Fruit fly (Drosophila melanogaster) whole organism, embryonic: ENCODE results near the gene mon2.
A peak's percentile ranks its signal among the peaks of the same experiment; 100 is the strongest.

Source experiments
- Adf1 ChIP-seq: fragments of 200-800 bp; sonication (Bioruptor generic); IDR thresholded peaks from 2 replicates; pipeline ENCODE4 v1.3.6; 2022; ENCODE audit warnings: missing biosample characterization, missing genetic modification characterization
- CG10147 ChIP-seq: fragments of 200-800 bp; sonication (Bioruptor generic); optimal IDR thresholded peaks from 2 replicates; lab custom pipeline; 2019; ENCODE audit warnings: missing biosample characterization, mild to moderate bottlenecking, missing genetic modification characterization, moderate library complexity
- CG10274 ChIP-seq: fragments of 200-800 bp; sonication (Bioruptor generic); optimal IDR thresholded peaks from 3 replicates; lab custom pipeline; 2017; ENCODE audit warnings: missing biosample characterization, mild to moderate bottlenecking, missing genetic modification characterization
- CG11085 ChIP-seq: fragments of 200-800 bp; sonication (Bioruptor generic); IDR thresholded peaks from 2 replicates; pipeline ENCODE4 v1.3.6; 2022; ENCODE audit warnings: missing biosample characterization, missing genetic modification characterization
- CG13775 ChIP-seq: fragments of 200-800 bp; sonication (Bioruptor generic); optimal IDR thresholded peaks from 3 replicates; lab custom pipeline; 2017; ENCODE audit warnings: missing biosample characterization, mild to moderate bottlenecking, missing genetic modification characterization
- CG14667 ChIP-seq: fragments of 200-800 bp; sonication (Bioruptor generic); IDR thresholded peaks from 2 replicates; pipeline ENCODE4 v1.3.6; 2022; ENCODE audit warnings: missing biosample characterization, missing genetic modification characterization
- CG1529 ChIP-seq: fragments of 200-800 bp; sonication (Bioruptor generic); optimal IDR thresholded peaks from 3 replicates; lab custom pipeline; 2018; ENCODE audit warnings: missing biosample characterization, missing genetic modification characterization
- CG17186 ChIP-seq: fragments of 200-800 bp; sonication (Bioruptor generic); optimal IDR thresholded peaks from 3 replicates; lab custom pipeline; 2017; ENCODE audit warnings: missing biosample characterization, missing genetic modification reagents, missing genetic modification characterization
- CG17361 ChIP-seq: fragments of 200-800 bp; sonication (Bioruptor generic); IDR thresholded peaks from 3 replicates; pipeline ENCODE4 v1.3.6; 2022; ENCODE audit warnings: missing biosample characterization, missing genetic modification characterization
- CG17612 ChIP-seq: fragments of 200-800 bp; sonication (Bioruptor generic); IDR thresholded peaks from 2 replicates; pipeline ENCODE4 v1.3.6; 2022; ENCODE audit warnings: missing biosample characterization, missing genetic modification characterization
- CG1792 ChIP-seq: fragments of 200-800 bp; sonication (Bioruptor generic); optimal IDR thresholded peaks from 2 replicates; lab custom pipeline; 2016; ENCODE audit warnings: missing biosample characterization, missing genetic modification characterization
- CG1832 ChIP-seq: fragments of 200-800 bp; sonication (Bioruptor generic); optimal IDR thresholded peaks from 2 replicates; lab custom pipeline; 2017; ENCODE audit warnings: missing biosample characterization, mild to moderate bottlenecking, missing genetic modification characterization, inconsistent platforms
- CG2129 ChIP-seq: fragments of 200-800 bp; sonication (Bioruptor generic); IDR thresholded peaks from 2 replicates; pipeline ENCODE4 v1.3.6; 2022; ENCODE audit warnings: missing biosample characterization, missing genetic modification characterization; ENCODE audit not compliant: partially characterized antibody
- CG2202 ChIP-seq: fragments of 200-800 bp; sonication (Bioruptor generic); optimal IDR thresholded peaks from 2 replicates; lab custom pipeline; 2018; ENCODE audit warnings: missing biosample characterization, mild to moderate bottlenecking, missing genetic modification characterization
- CG32772 ChIP-seq: fragments of 200-800 bp; sonication (Bioruptor generic); IDR thresholded peaks from 2 replicates; pipeline ENCODE4 v1.3.6; 2022; ENCODE audit warnings: missing biosample characterization, missing genetic modification characterization
- CG33557 ChIP-seq: fragments of 200-800 bp; sonication (Bioruptor generic); optimal IDR thresholded peaks from 2 replicates; lab custom pipeline; 2019; ENCODE audit warnings: missing biosample characterization, mild to moderate bottlenecking, missing genetic modification characterization, moderate library complexity
- CG3407 ChIP-seq: fragments of 200-800 bp; sonication (Bioruptor generic); optimal IDR thresholded peaks from 2 replicates; lab custom pipeline; 2018; ENCODE audit warnings: missing biosample characterization, mild to moderate bottlenecking, missing genetic modification characterization
- CG34376 ChIP-seq: fragments of 200-800 bp; sonication (Bioruptor generic); optimal IDR thresholded peaks from 2 replicates; lab custom pipeline; 2018; ENCODE audit warnings: missing biosample characterization, mild to moderate bottlenecking, missing genetic modification characterization
- CG4282 ChIP-seq: fragments of 200-800 bp; sonication (Bioruptor generic); optimal IDR thresholded peaks from 2 replicates; lab custom pipeline; 2016; ENCODE audit warnings: missing biosample characterization, missing genetic modification characterization
- CG4617 ChIP-seq: fragments of 200-800 bp; sonication (Bioruptor generic); optimal IDR thresholded peaks from 3 replicates; lab custom pipeline; 2016; ENCODE audit warnings: missing biosample characterization, missing genetic modification characterization, borderline replicate concordance
- CG7372 ChIP-seq: fragments of 200-800 bp; sonication (Bioruptor generic); IDR thresholded peaks from 2 replicates; pipeline ENCODE4 v1.3.6; 2022; ENCODE audit warnings: missing biosample characterization, missing genetic modification characterization
- CG9215 ChIP-seq: fragments of 200-800 bp; sonication (Bioruptor generic); IDR thresholded peaks from 2 replicates; pipeline ENCODE4 v1.3.6; 2022; ENCODE audit warnings: missing biosample characterization, missing genetic modification characterization
- CG9876 ChIP-seq: fragments of 200-800 bp; sonication (Bioruptor generic); optimal IDR thresholded peaks from 2 replicates; lab custom pipeline; 2016; ENCODE audit warnings: missing biosample characterization, missing genetic modification characterization
- D ChIP-seq, 2 experiments: fragments of 200-800 bp in 1 of 2; fragments of >200 bp in 1 of 2; sonication (Bioruptor generic) in 1 of 2; optimal IDR thresholded peaks; 2 replicates in 1 of 2; 3 replicates in 1 of 2; lab custom pipeline; 2017; ENCODE audit warnings: mild to moderate bottlenecking in 1 of 2, missing biosample characterization in 1 of 2, missing genetic modification characterization in 1 of 2, missing genetic modification reagents in 1 of 2
- Dek ChIP-seq: fragments of 200-800 bp; sonication (Bioruptor generic); optimal IDR thresholded peaks from 3 replicates; lab custom pipeline; 2019; ENCODE audit warnings: missing biosample characterization, mild to moderate bottlenecking, missing genetic modification characterization, moderate library complexity
- Hand ChIP-seq: fragments of 200-800 bp; sonication (Bioruptor generic); optimal IDR thresholded peaks from 2 replicates; lab custom pipeline; 2017; ENCODE audit warnings: mild to moderate bottlenecking, missing biosample characterization, missing genetic modification reagents, missing genetic modification characterization
- Hsf ChIP-seq: fragments of 200-800 bp; sonication (Bioruptor generic); optimal IDR thresholded peaks from 3 replicates; lab custom pipeline; 2016; ENCODE audit warnings: missing biosample characterization, missing genetic modification characterization
- MESR4 ChIP-seq: fragments of 200-800 bp; sonication (Bioruptor generic); optimal IDR thresholded peaks from 2 replicates; lab custom pipeline; 2018; ENCODE audit warnings: missing biosample characterization, mild to moderate bottlenecking, missing genetic modification characterization, moderate library complexity
- Med ChIP-seq: fragments of 200-800 bp; sonication (Bioruptor generic); peaks from one replicate; lab custom pipeline; 2016; ENCODE audit warnings: missing biosample characterization, missing genetic modification characterization, mild to moderate bottlenecking, inconsistent platforms, moderate library complexity
- Neu2 ChIP-seq: fragments of 200-800 bp; sonication (Bioruptor generic); optimal IDR thresholded peaks from 3 replicates; lab custom pipeline; 2016; ENCODE audit warnings: missing biosample characterization, missing genetic modification characterization, borderline replicate concordance
- Oli ChIP-seq: fragments of 200-800 bp; sonication (Bioruptor generic); optimal IDR thresholded peaks from 2 replicates; lab custom pipeline; 2018; ENCODE audit warnings: missing biosample characterization, mild to moderate bottlenecking, missing genetic modification characterization, moderate library complexity
- Ravus ChIP-seq: fragments of 200-800 bp; sonication (Bioruptor generic); IDR thresholded peaks from 2 replicates; pipeline ENCODE4 v1.3.6; 2022; ENCODE audit warnings: missing biosample characterization, missing genetic modification characterization
- Trl ChIP-seq, 3 experiments: fragments of >200 bp in 2 of 3; fragments of 200-800 bp in 1 of 3; sonication (Bioruptor generic) in 1 of 3; optimal IDR thresholded peaks; 2 replicates in 1 of 3; 3 replicates in 2 of 3; lab custom pipeline; 2016 to 2017; ENCODE audit warnings: missing biosample characterization in 1 of 3, missing genetic modification characterization in 1 of 3
- ab ChIP-seq: fragments of 200-800 bp; sonication (Bioruptor generic); optimal IDR thresholded peaks from 2 replicates; lab custom pipeline; 2016; ENCODE audit warnings: missing biosample characterization, missing genetic modification characterization
- ap ChIP-seq: fragments of 200-800 bp; sonication (Bioruptor generic); IDR thresholded peaks from 2 replicates; pipeline ENCODE4 v1.3.6; 2022; ENCODE audit warnings: missing biosample characterization, missing genetic modification characterization
- ara ChIP-seq: fragments of 200-800 bp; sonication (Bioruptor generic); IDR thresholded peaks from 2 replicates; pipeline ENCODE4 v1.3.6; 2022; ENCODE audit warnings: missing biosample characterization, missing genetic modification characterization
- danr ChIP-seq: fragments of 200-800 bp; sonication (Bioruptor generic); IDR thresholded peaks from 2 replicates; pipeline ENCODE4 v1.3.6; 2022; ENCODE audit warnings: missing biosample characterization, missing genetic modification characterization
- dmrt99B ChIP-seq: fragments of 200-800 bp; sonication (Bioruptor generic); optimal IDR thresholded peaks from 2 replicates; lab custom pipeline; 2018; ENCODE audit warnings: missing biosample characterization, mild to moderate bottlenecking, missing genetic modification characterization, moderate library complexity
- fd102C ChIP-seq: fragments of 200-800 bp; sonication (Bioruptor generic); optimal IDR thresholded peaks from 2 replicates; lab custom pipeline; 2018; ENCODE audit warnings: missing biosample characterization, mild to moderate bottlenecking, missing genetic modification characterization, moderate library complexity
- hbn ChIP-seq: fragments of 200-800 bp; sonication (Bioruptor generic); IDR thresholded peaks from 2 replicates; pipeline ENCODE4 v1.3.6; 2022; ENCODE audit warnings: missing biosample characterization, missing genetic modification characterization; ENCODE audit not compliant: partially characterized antibody
- lbe ChIP-seq: fragments of 200-800 bp; sonication (Bioruptor generic); optimal IDR thresholded peaks from 2 replicates; lab custom pipeline; 2016; ENCODE audit warnings: missing biosample characterization, mild to moderate bottlenecking, missing genetic modification characterization
- mld ChIP-seq: fragments of 200-800 bp; sonication (Bioruptor generic); IDR thresholded peaks from 3 replicates; pipeline ENCODE4 v1.3.6; 2022; ENCODE audit warnings: missing biosample characterization, missing genetic modification characterization; ENCODE audit not compliant: partially characterized antibody
- otp ChIP-seq: fragments of 200-800 bp; sonication (Bioruptor generic); IDR thresholded peaks from 3 replicates; pipeline ENCODE4, ENCODE4 v1.3.6; 2022; ENCODE audit warnings: missing biosample characterization, missing genetic modification characterization
- pnt ChIP-seq: fragments of 200-800 bp; sonication (Bioruptor generic); optimal IDR thresholded peaks from 3 replicates; lab custom pipeline; 2016; ENCODE audit warnings: missing biosample characterization, missing genetic modification characterization
- ro ChIP-seq: fragments of 200-800 bp; sonication (Bioruptor generic); IDR thresholded peaks from 2 replicates; pipeline ENCODE4 v1.3.6; 2022; ENCODE audit warnings: missing biosample characterization, missing genetic modification characterization
- sens ChIP-seq: fragments of 200-800 bp; sonication (Bioruptor generic); peaks from one replicate; lab custom pipeline; 2016; ENCODE audit warnings: missing biosample characterization, missing genetic modification characterization
- wdn ChIP-seq: fragments of 200-800 bp; sonication (Bioruptor generic); IDR thresholded peaks from 2 replicates; pipeline ENCODE4 v1.3.6; 2022; ENCODE audit warnings: missing biosample characterization, missing genetic modification characterization
- wek ChIP-seq: fragments of 200-800 bp; sonication (Bioruptor generic); optimal IDR thresholded peaks from 3 replicates; lab custom pipeline; 2018; ENCODE audit warnings: missing biosample characterization, mild to moderate bottlenecking, missing genetic modification characterization, moderate library complexity
- zen ChIP-seq: fragments of 200-800 bp; sonication (Bioruptor generic); optimal IDR thresholded peaks from 3 replicates; lab custom pipeline; 2018; ENCODE audit warnings: missing biosample characterization, mild to moderate bottlenecking, missing genetic modification characterization, moderate library complexity

mon2 gene

DNA sequence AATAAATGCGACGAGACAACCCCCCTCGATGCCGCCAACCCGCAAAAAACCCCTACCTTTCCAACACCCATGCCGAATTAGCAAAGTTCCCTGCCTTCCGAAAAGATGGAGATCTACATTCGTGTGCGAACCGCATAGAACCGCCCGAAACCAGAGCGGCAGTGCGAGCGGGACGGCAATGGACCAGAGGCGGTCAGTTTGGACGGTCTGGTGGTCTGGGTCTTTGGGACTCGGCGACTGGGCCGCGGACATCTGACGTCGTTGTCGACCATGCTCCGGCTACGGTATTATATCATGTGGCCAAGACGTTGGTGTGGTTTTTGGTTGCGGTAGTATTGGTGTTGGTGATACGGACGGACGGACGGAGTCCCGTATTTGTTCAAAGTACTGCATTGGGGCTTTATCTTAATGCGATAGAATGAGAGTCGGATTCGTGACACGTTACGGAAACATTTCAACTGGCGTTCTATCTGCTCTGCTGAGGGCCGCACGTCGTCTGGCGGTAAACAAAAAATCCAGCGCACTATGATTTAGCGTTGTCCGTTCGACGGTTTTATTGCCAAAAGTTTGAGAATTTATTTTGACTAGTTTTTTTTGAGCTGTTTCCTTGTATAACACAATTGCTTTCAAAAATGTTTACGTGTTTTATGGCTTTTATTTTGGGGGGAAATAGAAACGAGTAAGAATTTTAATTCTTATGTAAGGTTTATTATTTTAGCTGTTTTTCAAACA is 36.9 kb downstream of the mon2 start (continued):
- TF ChIP-seq Ravus (GFP tag; lab: Robert Waterston, UW) (no peak), wek (GFP tag; lab: Kevin White, UChicago) (no peak), ab (GFP tag; lab: Kevin White, UChicago) (no peak), Neu2 (GFP tag; lab: Kevin White, UChicago) (no peak), CG11085 (GFP tag; lab: Robert Waterston, UW) (no peak), CG7372 (no peak), wdn (GFP tag; lab: Robert Waterston, UW) (no peak), CG1832 (GFP tag; lab: Kevin White, UChicago) (no peak), ara (GFP tag; lab: Robert Waterston, UW) (no peak), Adf1 (peak; percentile 49; the same call in 1 of the 2 replicates), hbn (GFP tag; lab: Robert Waterston, UW) (no peak), CG13775 (no peak), CG9215 (no peak), Oli (tag; lab: Kevin White, UChicago) (peak; percentile 38), CG34376 (GFP tag; lab: Kevin White, UChicago) (peak; percentile 74), CG1529 (GFP tag; lab: Kevin White, UChicago) (no peak), Hsf (GFP tag; lab: Kevin White, UChicago) (no peak), CG33557 (GFP tag; lab: Kevin White, UChicago) (no peak), CG1792 (GFP tag; lab: Kevin White, UChicago) (no peak), CG17361 (GFP tag; lab: Robert Waterston, UW) (no peak), MESR4 (GFP tag; lab: Kevin White, UChicago) (no peak), CG2202 (tag; lab: Kevin White, UChicago) (no peak), CG10147 (peak; percentile 23), danr (GFP tag; lab: Robert Waterston, UW) (no peak), CG4282 (GFP tag; lab: Kevin White, UChicago) (no peak), CG2129 (GFP tag; lab: Robert Waterston, UW) (no peak), CG32772 (GFP tag; lab: Robert Waterston, UW) (no peak), CG17186 (GFP tag; lab: Kevin White, UChicago) (no peak), pnt (no peak), ro (no peak), CG17612 (no peak), Dek (peak; percentile 23), D (optimal IDR thresholded peaks at IDR 0.05; lab: Kevin White, UChicago) (no peak), D (GFP tag; optimal IDR thresholded peaks at IDR 0.05; lab: Kevin White, UChicago) (no peak), CG4617 (no peak), otp (no peak), Hand (no peak), fd102C (GFP tag; lab: Kevin White, UChicago) (no peak), Trl (optimal IDR thresholded peaks at IDR 0.05; lab: Kevin White, UChicago) (no peak), Trl (GFP tag; optimal IDR thresholded peaks at IDR 0.05; lab: Kevin White, UChicago) (no peak), ap (GFP tag; lab: Robert Waterston, UW) (no peak), lbe (GFP tag; lab: Kevin White, UChicago) (no peak), sens (GFP tag; lab: Kevin White, UChicago) (peak; percentile 85), zen (no peak), dmrt99B (tag; lab: Kevin White, UChicago) (peak; percentile 2), CG10274 (GFP tag; lab: Kevin White, UChicago) (no peak), CG14667 (GFP tag; lab: Robert Waterston, UW) (no peak), CG3407 (no peak), Med (GFP tag; lab: Kevin White, UChicago) (peak; percentile 83), mld (GFP tag; lab: Robert Waterston, UW) (no peak), CG9876 (GFP tag; lab: Kevin White, UChicago) (no peak)
